Fruit fly (Drosophila melanogaster): ENCODE data around the gene CG4133.

CG4133 gene

dm6 chr2L:468745-469358, 13.5 kb downstream of the CG4133 start:
- peak; percentile 33 for TF ChIP-seq CG17801 (GFP tag; optimal IDR thresholded peaks at IDR 0.05; ENCODE audit: partially characterized antibody)

- TF ChIP-seq CG17801 (GFP tag; optimal IDR thresholded peaks at IDR 0.05; ENCODE audit: partially characterized antibody), result no peak
These were observed 14.6 kb downstream of the CG4133 start for dm6 chr2L:469912-470311.

DNA sequence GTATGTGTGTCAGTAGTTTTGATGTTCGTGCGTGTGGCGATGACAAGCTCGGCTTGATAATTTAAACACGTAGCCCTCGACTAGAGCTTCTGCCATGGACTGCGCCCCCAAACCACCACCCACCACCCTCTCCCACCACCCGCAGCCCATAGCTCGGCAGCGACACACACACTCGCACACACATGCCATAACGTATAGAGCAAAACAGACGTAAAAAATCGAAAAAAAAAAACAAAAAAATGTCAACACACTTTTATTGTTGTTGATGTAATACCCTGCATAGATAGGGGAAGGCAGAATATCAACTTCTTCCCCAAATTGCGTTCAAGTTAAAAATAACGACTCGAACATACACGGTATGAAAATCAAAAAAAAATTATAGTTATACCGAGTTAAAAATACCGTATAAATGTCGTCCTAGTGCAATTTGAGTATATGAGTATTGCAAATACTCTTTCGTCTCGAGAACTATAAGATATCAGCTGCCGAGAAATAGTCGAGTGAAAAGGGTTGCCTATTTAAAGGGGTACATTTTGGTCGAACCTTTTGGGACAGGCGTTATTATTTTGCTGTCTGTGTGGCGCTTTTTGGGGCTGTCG, 15.1 kb downstream of the CG4133 start:
- no peak for TF ChIP-seq CG17801 (GFP tag; optimal IDR thresholded peaks at IDR 0.05; ENCODE audit: partially characterized antibody)

dm6 chr2L:471021-471479, 15.7 kb downstream of the CG4133 start:
- TF ChIP-seq CG17801 (GFP tag; optimal IDR thresholded peaks at IDR 0.05; ENCODE audit: partially characterized antibody), result peak; percentile 92

- peak; percentile 91 for TF ChIP-seq CG17801 (GFP tag; optimal IDR thresholded peaks at IDR 0.05; ENCODE audit: partially characterized antibody)
These were observed 16.8 kb downstream of the CG4133 start, which contains the start of gene CG4297 for dm6 chr2L:472073-472590. Gene CG4297, minus strand, starts transcription at chr2L:472200.

DNA sequence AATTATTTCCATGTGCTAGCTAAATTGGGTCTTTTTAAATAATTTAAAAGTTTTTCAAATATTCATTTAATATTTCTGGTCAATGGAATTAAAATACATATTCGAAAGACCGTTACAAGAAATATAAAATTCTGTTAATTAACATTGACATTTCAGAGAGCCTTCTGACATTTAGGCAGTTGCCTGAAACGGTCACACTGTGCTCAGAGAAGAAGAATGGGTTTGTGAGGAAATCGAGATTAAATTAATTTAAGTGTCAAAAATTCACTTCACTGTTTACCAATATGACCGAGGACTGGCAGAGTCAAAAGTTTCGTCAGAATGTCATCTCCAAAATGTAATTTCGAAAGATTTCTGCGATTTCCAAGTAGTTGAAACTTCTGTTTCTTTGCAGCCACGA, 17.5 kb downstream of the CG4133 start, which contains the start of gene MED15:
MED15 (plus strand) TSS at position 185 of the 400 bp plus-strand sequence.
- TF ChIP-seq CG17801 (GFP tag; optimal IDR thresholded peaks at IDR 0.05; ENCODE audit: partially characterized antibody), result peak; percentile 22

dm6 chr2L:475920-476319, 20.6 kb downstream of the CG4133 start, which contains the start of gene ush:
Gene ush, plus strand, starts transcription at chr2L:476220.
- no peak for TF ChIP-seq CG17801 (GFP tag; optimal IDR thresholded peaks at IDR 0.05; ENCODE audit: partially characterized antibody)

- TF ChIP-seq CG17801 (GFP tag; optimal IDR thresholded peaks at IDR 0.05; ENCODE audit: partially characterized antibody), result no peak
These were observed 22.8 kb downstream of the CG4133 start for dm6 chr2L:478173-478572.

DNA sequence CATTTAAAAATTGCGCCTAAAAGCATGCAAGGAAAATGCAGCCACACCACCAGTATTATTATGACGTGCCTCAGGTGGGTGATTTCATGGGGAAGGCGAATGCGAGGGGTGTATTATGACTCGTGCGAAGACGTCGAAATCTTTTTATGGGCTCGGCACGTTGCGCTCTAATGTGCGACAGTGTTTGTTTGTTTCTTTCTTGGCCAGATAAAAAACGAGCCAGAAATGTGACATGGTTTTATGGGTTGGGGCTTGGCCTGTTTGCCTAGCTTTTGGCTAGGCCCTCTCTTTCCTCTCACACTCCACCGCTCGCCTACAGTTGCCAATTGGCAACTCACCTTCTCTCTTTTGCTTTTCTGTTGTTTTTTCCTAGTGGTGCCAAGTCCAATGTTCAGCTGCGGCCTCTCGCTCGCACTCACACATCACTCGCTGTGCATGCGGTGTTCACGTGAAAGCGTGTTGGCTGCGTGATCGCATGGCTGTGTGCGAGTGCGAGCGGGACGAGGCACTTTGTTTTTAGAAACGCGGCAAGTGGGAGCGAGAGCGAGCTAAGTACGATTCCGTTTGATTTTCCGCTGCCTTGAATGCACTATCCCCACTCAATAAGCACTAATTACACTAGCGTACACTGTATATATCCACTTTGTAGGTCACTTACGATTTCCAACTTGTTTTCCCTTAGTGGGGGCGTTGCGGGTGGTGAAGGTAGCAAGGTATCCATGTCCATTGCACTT, 23.6 kb downstream of the CG4133 start:
- peak; percentile 88 for TF ChIP-seq CG17801 (GFP tag; optimal IDR thresholded peaks at IDR 0.05; ENCODE audit: partially characterized antibody)

DNA sequence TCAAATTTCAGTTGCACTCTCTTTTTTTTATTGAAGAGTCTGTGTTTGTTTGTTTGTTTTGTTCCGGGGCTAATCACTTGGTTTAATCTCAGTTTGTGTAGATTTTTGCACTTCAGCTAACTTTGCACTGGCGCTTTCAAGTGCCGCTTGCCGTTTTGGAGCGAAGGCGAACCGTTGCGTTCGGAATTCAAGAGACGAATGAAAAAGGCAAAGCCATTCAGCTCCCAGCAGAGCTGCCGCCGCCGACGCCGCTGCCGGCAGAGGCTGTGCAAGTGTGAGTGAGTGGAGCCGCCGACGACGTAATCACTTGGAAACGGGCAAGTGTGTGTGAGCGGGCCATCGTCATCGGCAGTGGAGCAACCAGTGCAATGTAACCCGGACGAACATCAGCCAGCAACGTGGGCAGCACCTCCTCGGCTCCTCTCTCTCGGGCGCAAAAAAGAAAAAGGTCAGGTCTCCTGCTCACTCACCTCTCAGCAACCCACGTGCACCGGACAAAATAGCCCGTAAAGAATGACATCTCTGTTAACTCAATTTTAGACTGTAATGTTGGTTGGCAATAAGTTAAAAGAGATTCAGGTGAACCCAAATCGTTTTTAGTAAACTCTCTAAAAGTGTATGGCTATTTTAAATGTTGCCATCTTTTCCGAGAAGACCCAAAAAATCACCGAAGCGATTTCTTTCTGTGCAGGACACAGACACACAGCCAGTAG, 24.3 kb downstream of the CG4133 start, which contains the start of gene cbt:
cbt (minus strand) TSS at position 206 of the 713 bp plus-strand sequence.
- peak; percentile 82 for TF ChIP-seq CG17801 (GFP tag; optimal IDR thresholded peaks at IDR 0.05; ENCODE audit: partially characterized antibody)

dm6 chr2L:480196-480511, 24.8 kb downstream of the CG4133 start:
- no peak for TF ChIP-seq CG17801 (GFP tag; optimal IDR thresholded peaks at IDR 0.05; ENCODE audit: partially characterized antibody)

dm6 chr2L:480638-481399, 25.5 kb downstream of the CG4133 start:
- TF ChIP-seq CG17801 (GFP tag; optimal IDR thresholded peaks at IDR 0.05; ENCODE audit: partially characterized antibody), result peak; percentile 99

dm6 chr2L:481400-481756, 26.0 kb downstream of the CG4133 start:
- TF ChIP-seq CG17801 (GFP tag; optimal IDR thresholded peaks at IDR 0.05; ENCODE audit: partially characterized antibody), result no peak

dm6 chr2L:481757-482450, 26.6 kb downstream of the CG4133 start:
- TF ChIP-seq CG17801 (GFP tag; optimal IDR thresholded peaks at IDR 0.05; ENCODE audit: partially characterized antibody), result no peak
